Worm (Caenorhabditis elegans): Measurements from ENCODE around the gene snf-11.
A peak's percentile ranks its signal among the peaks of the same experiment; 100 is the strongest.

The snf-11 gene

DNA sequence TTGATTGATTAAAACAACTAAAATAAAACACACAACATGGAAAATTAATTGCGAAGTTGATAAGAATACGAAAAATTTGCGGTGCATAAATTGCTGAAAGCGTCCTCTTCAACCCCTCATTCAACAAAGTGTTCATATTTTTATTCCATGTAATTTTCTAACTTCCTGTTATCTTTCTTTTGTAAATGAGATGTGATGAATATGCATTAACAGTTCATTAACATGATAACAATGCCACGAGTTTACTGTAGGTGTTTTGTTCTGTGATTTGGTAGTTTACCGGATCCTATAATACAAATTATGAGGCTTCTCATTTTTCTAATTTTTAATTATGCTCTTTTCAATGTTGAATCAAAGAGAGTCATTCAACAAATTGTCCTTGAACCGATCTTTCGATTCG is 20.9 kb upstream of the snf-11 start, which contains the start of gene F47G9.6:
TSS of gene F47G9.6 (plus strand) at position 301 of the 400 bp plus-strand sequence.
- TF ChIP-seq bed-1 (GFP tag; IDR thresholded peaks at IDR 0.05) (no peak), ama-1 (optimal IDR thresholded peaks at IDR 0.05) (no peak), ama-1 (GFP tag; optimal IDR thresholded peaks at IDR 0.05) (no peak), pbrm-1 (GFP tag; IDR thresholded peaks at IDR 0.05) (no peak), zim-3 (tag; optimal IDR thresholded peaks at IDR 0.05) (no peak), rec-8 (tag; optimal IDR thresholded peaks at IDR 0.05) (no peak), aptf-3 (GFP tag; IDR thresholded peaks at IDR 0.05) (no peak), lin-54 (GFP tag; optimal IDR thresholded peaks at IDR 0.05) (no peak), nhr-90 (tag; optimal IDR thresholded peaks at IDR 0.05) (no peak), rcor-1 (GFP tag; IDR thresholded peaks at IDR 0.05) (no peak), lag-1 (GFP tag; IDR thresholded peaks at IDR 0.05) (no peak), ceh-91 (GFP tag; IDR thresholded peaks at IDR 0.05) (no peak), B0035.1 (tag; optimal IDR thresholded peaks at IDR 0.05) (no peak), ceh-27 (GFP tag; optimal IDR thresholded peaks at IDR 0.05) (no peak), hrde-1 (tag; optimal IDR thresholded peaks at IDR 0.05; ENCODE audit: borderline replicate concordance) (no peak), mcd-1 (GFP tag; IDR thresholded peaks at IDR 0.05) (no peak), B0336.3 (GFP tag; IDR thresholded peaks at IDR 0.05) (no peak), unc-130 (GFP tag; optimal IDR thresholded peaks at IDR 0.05) (no peak), ztf-25 (GFP tag; IDR thresholded peaks at IDR 0.05) (no peak), tbp1 (GFP tag; optimal IDR thresholded peaks at IDR 0.05) (no peak), snpc-1.3 (tag; optimal IDR thresholded peaks at IDR 0.05; ENCODE audit: insufficient read depth) (no peak)

DNA sequence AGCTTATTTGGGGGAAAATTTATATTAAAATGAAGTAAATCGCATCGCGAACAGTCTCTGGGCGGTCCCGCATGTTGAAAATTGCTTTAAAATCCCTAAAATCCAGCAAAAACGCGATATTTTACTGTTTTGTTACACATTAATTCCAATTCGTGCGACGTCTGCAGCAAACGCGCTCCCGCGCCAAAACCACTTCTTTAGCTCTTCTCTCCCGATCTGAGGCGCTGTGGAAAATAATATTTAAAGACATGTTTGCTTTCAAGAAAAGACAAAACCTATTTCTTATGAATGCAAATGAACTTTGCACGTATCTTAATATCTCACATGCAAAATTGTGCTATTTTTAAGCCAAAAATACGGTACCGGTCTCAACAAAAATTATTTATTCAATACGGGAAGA is 20.4 kb upstream of the snf-11 start:
- TF ChIP-seq hmg-1.2 (GFP tag; IDR thresholded peaks at IDR 0.05) (peak; percentile 22; the same call in 1 of the 2 replicates), D2030.7 (GFP tag; IDR thresholded peaks at IDR 0.05) (0 out of 2 replicates have a peak, but pooled peaks have one; percentile 37), dox-1 (GFP tag; IDR thresholded peaks at IDR 0.05) (peak; percentile 53; the same call in 1 of the 2 replicates), ceh-100 (GFP tag; IDR thresholded peaks at IDR 0.05) (peak; percentile 92), pbrm-1 (GFP tag; IDR thresholded peaks at IDR 0.05) (peak; percentile 31; the same call in 1 of the 2 replicates), ztf-28 (GFP tag; IDR thresholded peaks at IDR 0.05) (peak; percentile 73; the same call in 1 of the 2 replicates), mcd-1 (GFP tag; IDR thresholded peaks at IDR 0.05) (peak; percentile 78), Y67H2A.10 (GFP tag; conservative IDR thresholded peaks at IDR 0.05) (0 out of 2 replicates have a peak, but pooled peaks have one; percentile 13), ceh-91 (GFP tag; IDR thresholded peaks at IDR 0.05) (peak; percentile 54), Y79H2A.3 (GFP tag; conservative IDR thresholded peaks at IDR 0.05) (0 out of 2 replicates have a peak, but pooled peaks have one; percentile 56), egrh-3 (GFP tag; IDR thresholded peaks at IDR 0.05) (peak; percentile 49; the same call in 1 of the 2 replicates)

DNA sequence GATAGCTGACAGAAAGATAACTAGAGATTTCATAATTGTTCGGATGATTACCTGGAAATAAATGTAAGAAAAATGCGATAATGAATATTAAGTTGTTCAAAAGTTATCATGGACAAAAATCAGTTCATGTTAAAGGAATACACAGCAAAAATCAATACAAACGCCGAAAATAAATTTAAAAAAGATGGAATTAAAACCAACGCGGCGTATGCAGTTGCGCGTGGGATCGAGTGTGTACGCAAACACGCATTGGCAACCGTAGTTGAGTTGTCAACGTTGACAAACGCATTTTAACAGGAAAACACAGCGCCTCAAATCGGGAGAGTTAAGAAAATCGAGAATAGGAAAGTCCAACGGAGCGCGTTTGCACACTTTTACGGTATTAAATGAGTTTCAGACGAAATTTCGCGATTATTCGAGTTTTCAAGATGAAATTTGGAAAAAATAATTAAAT is 18.7 kb upstream of the snf-11 start, which contains the start of gene tmed-10:
TSS of gene tmed-10 (minus strand) at position 51 of the 454 bp plus-strand sequence.
- no peak for TF ChIP-seq T07F8.4 (tag; optimal IDR thresholded peaks at IDR 0.05)
- no peak for TF ChIP-seq ceh-79 (tag; optimal IDR thresholded peaks at IDR 0.05)
- no peak for TF ChIP-seq nhr-90 (tag; optimal IDR thresholded peaks at IDR 0.05)
- TF ChIP-seq lsy-27 (tag; optimal IDR thresholded peaks at IDR 0.05; ENCODE audit: borderline replicate concordance, insufficient read depth), result no peak
- peak; percentile 41 for TF ChIP-seq snpc-3.4 (tag; optimal IDR thresholded peaks at IDR 0.05)
- no peak for TF ChIP-seq Y53G8AR.9 (GFP tag; conservative IDR thresholded peaks at IDR 0.05)
- peak; percentile 51 for TF ChIP-seq tbp1 (GFP tag; optimal IDR thresholded peaks at IDR 0.05)
- no peak for TF ChIP-seq lin-40 (tag; optimal IDR thresholded peaks at IDR 0.05)
- TF ChIP-seq him-1 (tag; optimal IDR thresholded peaks at IDR 0.05), result no peak
- no peak for TF ChIP-seq ztf-3 (GFP tag; optimal IDR thresholded peaks at IDR 0.05)
- TF ChIP-seq C06A6.2 (GFP tag; conservative IDR thresholded peaks at IDR 0.05), result no peak
- TF ChIP-seq zfh-2 (GFP tag; conservative IDR thresholded peaks at IDR 0.05), result no peak
- TF ChIP-seq hmg-20 (GFP tag; IDR thresholded peaks at IDR 0.05), result no peak
- TF ChIP-seq nfya-1 (tag; optimal IDR thresholded peaks at IDR 0.05; ENCODE audit: borderline replicate concordance, insufficient read depth), result no peak
- TF ChIP-seq K11D2.4 (GFP tag; IDR thresholded peaks at IDR 0.05), result no peak
- TF ChIP-seq hlh-26 (GFP tag; conservative IDR thresholded peaks at IDR 0.05), result no peak
- TF ChIP-seq F23B12.7 (tag; optimal IDR thresholded peaks at IDR 0.05; ENCODE audit: insufficient read depth), result no peak
- no peak for TF ChIP-seq akir-1 (GFP tag; optimal IDR thresholded peaks at IDR 0.05)
